Fruit fly (Drosophila melanogaster): ENCODE results near the gene Cdlc2.

Gene Cdlc2

DNA sequence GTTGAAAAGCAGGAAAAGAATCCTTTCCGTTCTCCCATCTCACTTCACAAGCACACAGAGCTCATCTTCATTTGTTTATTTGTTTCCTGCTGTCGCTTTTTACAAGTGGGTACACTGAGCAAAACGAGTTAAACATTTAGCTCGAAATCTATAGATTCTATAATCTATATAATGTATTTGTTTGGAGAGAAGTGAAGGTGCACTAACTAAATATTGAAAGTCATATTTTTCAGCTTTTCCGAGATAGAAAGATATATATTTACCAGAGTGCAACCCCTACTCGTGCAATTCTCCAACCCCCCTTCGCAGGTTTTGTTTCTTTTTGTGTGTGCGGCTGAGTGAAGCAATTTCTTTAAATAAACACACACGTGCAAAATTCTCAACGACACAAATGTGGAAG, 43.6 kb downstream of the Cdlc2 start (continued):
- TF ChIP-seq Met (GFP tag; optimal IDR thresholded peaks at IDR 0.05) (peak; percentile 44), Sox102F (GFP tag; optimal IDR thresholded peaks at IDR 0.05) (peak; percentile 23), achi (GFP tag; optimal IDR thresholded peaks at IDR 0.05) (peak; percentile 61), CG11762 (GFP tag; optimal IDR thresholded peaks at IDR 0.05; ENCODE audit: insufficient read depth) (no peak), Sox14 (GFP tag; optimal IDR thresholded peaks at IDR 0.05) (peak; percentile 37), cyc (GFP tag; optimal IDR thresholded peaks at IDR 0.05) (peak; percentile 25), CG11294 (GFP tag; IDR thresholded peaks at IDR 0.05) (no peak), CG7368 (GFP tag; optimal IDR thresholded peaks at IDR 0.05) (no peak), Hr38 (GFP tag; optimal IDR thresholded peaks at IDR 0.05) (no peak), CG32006 (GFP tag; optimal IDR thresholded peaks at IDR 0.05) (peak; percentile 57), Lpt (GFP tag; optimal IDR thresholded peaks at IDR 0.05) (peak; percentile 3), CG9139 (GFP tag; optimal IDR thresholded peaks at IDR 0.05) (no peak), topi (GFP tag; optimal IDR thresholded peaks at IDR 0.05) (no peak), acj6 (GFP tag; optimal IDR thresholded peaks at IDR 0.05) (peak; percentile 51), Eip75B (GFP tag; optimal IDR thresholded peaks at IDR 0.05) (peak; percentile 40), CG10631 (GFP tag; optimal IDR thresholded peaks at IDR 0.05) (peak; percentile 68), CG4318 (GFP tag; optimal IDR thresholded peaks at IDR 0.05) (no peak), CG16779 (tag; optimal IDR thresholded peaks at IDR 0.05) (no peak), Eip93F (GFP tag; optimal IDR thresholded peaks at IDR 0.05) (no peak), CG6854 (GFP tag; optimal IDR thresholded peaks at IDR 0.05) (no peak), lz (GFP tag; optimal IDR thresholded peaks at IDR 0.05) (peak; percentile 9), CG15336 (GFP tag; IDR thresholded peaks at IDR 0.05) (peak; percentile 56; the same call in 1 of the 2 replicates), fd59A (GFP tag; optimal IDR thresholded peaks at IDR 0.05) (no peak), Sox15 (GFP tag; optimal IDR thresholded peaks at IDR 0.05) (peak; percentile 12), dac (GFP tag; optimal IDR thresholded peaks at IDR 0.05) (peak; percentile 5), CG8119 (GFP tag; IDR thresholded peaks at IDR 0.05) (peak; percentile 29; the same call in 1 of the 3 replicates), ss (GFP tag; optimal IDR thresholded peaks at IDR 0.05) (peak in 1 of 2 experiments; percentile 54), net (GFP tag; optimal IDR thresholded peaks at IDR 0.05) (peak; percentile 21), CG8319 (GFP tag; optimal IDR thresholded peaks at IDR 0.05) (no peak), spab (GFP tag; optimal IDR thresholded peaks at IDR 0.05) (peak; percentile 41), CG34406 (GFP tag; optimal IDR thresholded peaks at IDR 0.05) (no peak), fd85E (GFP tag; optimal IDR thresholded peaks at IDR 0.05) (no peak), Smox (GFP tag; optimal IDR thresholded peaks at IDR 0.05) (no peak), svp (GFP tag) (peak; percentile 53), salr (GFP tag; optimal IDR thresholded peaks at IDR 0.05) (peak in 1 of 2 experiments; percentile 26), Blimp-1 (GFP tag; optimal IDR thresholded peaks at IDR 0.05) (no peak), CG1621 (tag; optimal IDR thresholded peaks at IDR 0.05) (peak; percentile 24), CG8632 (GFP tag; optimal IDR thresholded peaks at IDR 0.05) (no peak), fkh (GFP tag; optimal IDR thresholded peaks at IDR 0.05) (no peak)

DNA sequence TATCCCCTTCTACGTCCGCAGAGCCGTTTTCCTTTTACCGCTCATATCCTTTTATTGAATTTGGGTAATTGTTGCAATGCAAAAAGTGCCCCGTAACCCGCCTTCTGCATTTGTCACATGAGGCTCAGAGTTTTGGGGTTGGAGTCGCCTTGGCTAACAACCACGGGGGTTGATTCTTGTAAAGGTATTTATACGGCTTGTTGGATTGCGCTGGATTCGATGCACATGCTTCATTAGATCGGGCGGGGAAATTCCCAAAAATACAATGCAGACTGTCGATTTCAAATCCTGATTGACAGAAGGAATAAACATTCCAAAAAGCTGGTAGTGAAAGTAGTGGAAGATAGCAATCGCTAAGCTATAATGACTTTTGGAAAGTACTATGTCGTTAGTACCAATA, 46.1 kb downstream of the Cdlc2 start:
- TF ChIP-seq Eip78C (GFP tag), result no peak
- no peak for TF ChIP-seq CG11902 (GFP tag; optimal IDR thresholded peaks at IDR 0.05)
- TF ChIP-seq Smox (GFP tag; optimal IDR thresholded peaks at IDR 0.05), result no peak
- TF ChIP-seq CG8319 (GFP tag; optimal IDR thresholded peaks at IDR 0.05), result no peak
- TF ChIP-seq Hr38 (GFP tag; optimal IDR thresholded peaks at IDR 0.05), result no peak
- TF ChIP-seq Met (GFP tag; optimal IDR thresholded peaks at IDR 0.05), result no peak
- TF ChIP-seq spab (GFP tag; optimal IDR thresholded peaks at IDR 0.05), result no peak
- TF ChIP-seq OdsH (GFP tag; optimal IDR thresholded peaks at IDR 0.05), result no peak
- TF ChIP-seq Ets21C (GFP tag; optimal IDR thresholded peaks at IDR 0.05), result no peak
- no peak for TF ChIP-seq dsx (GFP tag; optimal IDR thresholded peaks at IDR 0.05; ENCODE audit: poor library complexity, severe bottlenecking)
- TF ChIP-seq Sox14 (GFP tag; optimal IDR thresholded peaks at IDR 0.05), result no peak
- TF ChIP-seq Hr39 (GFP tag; optimal IDR thresholded peaks at IDR 0.05), result no peak
- no peak for TF ChIP-seq CG9139 (GFP tag; optimal IDR thresholded peaks at IDR 0.05)
- TF ChIP-seq fkh (GFP tag; optimal IDR thresholded peaks at IDR 0.05), result no peak
- TF ChIP-seq CG16779 (tag; optimal IDR thresholded peaks at IDR 0.05), result no peak
- no peak for TF ChIP-seq CG6808 (GFP tag; optimal IDR thresholded peaks at IDR 0.05)
- TF ChIP-seq esn (GFP tag; optimal IDR thresholded peaks at IDR 0.05), result no peak
- TF ChIP-seq CG10669 (GFP tag; optimal IDR thresholded peaks at IDR 0.05), result no peak
- TF ChIP-seq Sox15 (GFP tag; optimal IDR thresholded peaks at IDR 0.05), result no peak
- no peak for TF ChIP-seq Gug (GFP tag; IDR thresholded peaks at IDR 0.05)

All from whole organism, prepupa.